Fruit fly (Drosophila melanogaster): ENCODE data around the gene CG13308.

The CG13308 gene

DNA sequence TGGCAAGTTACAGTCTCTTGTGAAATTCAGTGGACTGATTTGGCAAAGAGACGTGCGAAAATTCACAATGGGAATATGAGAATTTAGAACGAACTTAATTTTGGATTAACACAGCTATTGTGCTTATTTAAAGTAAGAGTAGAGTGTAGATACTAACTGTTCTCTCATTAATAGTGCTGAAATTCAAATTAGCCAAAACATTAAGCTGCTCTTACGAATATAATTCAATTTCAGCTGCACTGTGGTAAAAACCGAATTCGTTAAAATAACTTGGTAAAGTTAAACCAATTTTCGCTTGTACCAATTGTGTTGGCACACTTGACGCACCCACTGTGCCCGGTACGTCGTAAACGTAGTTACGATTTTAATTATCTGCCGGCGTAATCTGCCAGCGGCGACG lies 40.5 kb upstream of the CG13308 start (continued):
- peak; percentile 37 for TF ChIP-seq ind (GFP tag; optimal IDR thresholded peaks at IDR 0.05)
- TF ChIP-seq CG18599 (GFP tag; optimal IDR thresholded peaks at IDR 0.05) = peak; percentile 78
- no peak for TF ChIP-seq mld (GFP tag; IDR thresholded peaks at IDR 0.05; ENCODE audit: partially characterized antibody)
- TF ChIP-seq Drgx (GFP tag; IDR thresholded peaks at IDR 0.05) = peak; percentile 66
- TF ChIP-seq Max (GFP tag; optimal IDR thresholded peaks at IDR 0.05) = peak; percentile 32
- 0 out of 3 replicates have a peak, but pooled peaks have one; percentile 15 for TF ChIP-seq CG7357 (GFP tag; IDR thresholded peaks at IDR 0.05)
- peak; percentile 39 for TF ChIP-seq Hand (GFP tag; optimal IDR thresholded peaks at IDR 0.05)
- peak; percentile 4 for TF ChIP-seq vfl (GFP tag; optimal IDR thresholded peaks at IDR 0.05)
- TF ChIP-seq CG12769 (tag; optimal IDR thresholded peaks at IDR 0.05) = peak; percentile 66
- TF ChIP-seq CG4820 (GFP tag; optimal IDR thresholded peaks at IDR 0.05) = peak; percentile 17
- peak; percentile 23 for TF ChIP-seq CG17385 (GFP tag; optimal IDR thresholded peaks at IDR 0.05)
- peak in 1 of 2 experiments; percentile 23 for TF ChIP-seq dpn (GFP tag; optimal IDR thresholded peaks at IDR 0.05)
- TF ChIP-seq nau (GFP tag; optimal IDR thresholded peaks at IDR 0.05) = peak; percentile 25
- peak; percentile 14; the same call in 1 of the 2 replicates for TF ChIP-seq Ada2b (GFP tag; IDR thresholded peaks at IDR 0.05)
- no peak for TF ChIP-seq Fer2 (tag; optimal IDR thresholded peaks at IDR 0.05)
- peak; percentile 42 for TF ChIP-seq CG6765 (GFP tag; optimal IDR thresholded peaks at IDR 0.05)
- TF ChIP-seq yki (optimal IDR thresholded peaks at IDR 0.05) = no peak
- TF ChIP-seq CG4328 (GFP tag; optimal IDR thresholded peaks at IDR 0.05) = no peak
- no peak for TF ChIP-seq Deaf1 (tag; optimal IDR thresholded peaks at IDR 0.05)
- no peak for TF ChIP-seq ab (GFP tag; optimal IDR thresholded peaks at IDR 0.05)
- peak in 1 of 2 experiments; percentile 41 for TF ChIP-seq bsh (GFP tag; optimal IDR thresholded peaks at IDR 0.05)
- peak; percentile 3 for TF ChIP-seq CG5180 (GFP tag; optimal IDR thresholded peaks at IDR 0.05)
- no peak for TF ChIP-seq CG10147 (GFP tag; optimal IDR thresholded peaks at IDR 0.05)
- TF ChIP-seq Hsf (GFP tag; optimal IDR thresholded peaks at IDR 0.05) = peak; percentile 24
- TF ChIP-seq CG9609 (GFP tag; optimal IDR thresholded peaks at IDR 0.05) = peak; percentile 16
- TF ChIP-seq nerfin-1 (tag; optimal IDR thresholded peaks at IDR 0.05) = no peak
- peak; percentile 85 for TF ChIP-seq Med (GFP tag)
- TF ChIP-seq CG9727 (GFP tag; optimal IDR thresholded peaks at IDR 0.05) = peak; percentile 57
- TF ChIP-seq CG12071 (GFP tag; optimal IDR thresholded peaks at IDR 0.05) = peak; percentile 12
- no peak for TF ChIP-seq CG17829 (tag; optimal IDR thresholded peaks at IDR 0.05)
- peak; percentile 17; the same call in 1 of the 2 replicates for TF ChIP-seq al (GFP tag; IDR thresholded peaks at IDR 0.05)
- TF ChIP-seq CG15514 (GFP tag; optimal IDR thresholded peaks at IDR 0.05) = peak; percentile 27
- peak; percentile 41; the same call in 1 of the 2 replicates for TF ChIP-seq H2.0 (GFP tag; IDR thresholded peaks at IDR 0.05)
- TF ChIP-seq CG12299 (tag; optimal IDR thresholded peaks at IDR 0.05) = peak; percentile 4
- TF ChIP-seq so (GFP tag; IDR thresholded peaks at IDR 0.05) = no peak
- peak; percentile 27 for TF ChIP-seq Usf (GFP tag; optimal IDR thresholded peaks at IDR 0.05)
- peak; percentile 62 for TF ChIP-seq grau (tag; optimal IDR thresholded peaks at IDR 0.05)
- peak; percentile 58 for TF ChIP-seq cwo (GFP tag; optimal IDR thresholded peaks at IDR 0.05)
- TF ChIP-seq prd (optimal IDR thresholded peaks at IDR 0.05) = no peak
- peak; percentile 58; the same call in 2 of the 3 replicates for TF ChIP-seq prd (GFP tag; IDR thresholded peaks at IDR 0.05)
- TF ChIP-seq CG9817 (tag; optimal IDR thresholded peaks at IDR 0.05) = peak; percentile 23
- TF ChIP-seq CG33213 (GFP tag; optimal IDR thresholded peaks at IDR 0.05) = no peak
- peak; percentile 46; the same call in 2 of the 3 replicates for TF ChIP-seq CG2889 (GFP tag; IDR thresholded peaks at IDR 0.05)
- TF ChIP-seq maf-S (GFP tag; optimal IDR thresholded peaks at IDR 0.05) = peak; percentile 34
- TF ChIP-seq Sox100B (GFP tag; optimal IDR thresholded peaks at IDR 0.05) = peak; percentile 14
- TF ChIP-seq wek (GFP tag; optimal IDR thresholded peaks at IDR 0.05) = no peak
- peak; percentile 15 for TF ChIP-seq Sry-δ (GFP tag; optimal IDR thresholded peaks at IDR 0.05)
- TF ChIP-seq Dbx (GFP tag; IDR thresholded peaks at IDR 0.05) = peak; percentile 34; the same call in 1 of the 3 replicates
- peak; percentile 14 for TF ChIP-seq tin (GFP tag; optimal IDR thresholded peaks at IDR 0.05)
- peak; percentile 50 for TF ChIP-seq CG13775 (GFP tag; optimal IDR thresholded peaks at IDR 0.05)
- peak; percentile 76 for TF ChIP-seq Ets65A (GFP tag)
